Worm (Caenorhabditis elegans) whole organism, mixed stage, embryonic: ENCODE measurements around the gene acl-3.

Experiments
- M03D4.4 ChIP-seq: sonication (generic microtip); optimal IDR thresholded peaks from 2 replicates; lab custom pipeline; 2017; ENCODE audit warnings: mild to moderate bottlenecking, missing genetic modification characterization, missing compliant biosample characterization
- bed-3 ChIP-seq: fragments of 200-800 bp; sonication (Bioruptor generic); optimal IDR thresholded peaks from 3 replicates; lab custom pipeline; 2018; ENCODE audit warnings: mild to moderate bottlenecking, missing genetic modification characterization, moderate library complexity, missing compliant biosample characterization
- blmp-1 ChIP-seq: fragments of 150-350 bp; optimal IDR thresholded peaks from 2 replicates; lab custom pipeline; 2014; ENCODE audit warnings: missing biosample characterization, missing genetic modification characterization
- ceh-39 ChIP-seq: fragments of 150-350 bp; optimal IDR thresholded peaks from 2 replicates; lab custom pipeline; 2014; ENCODE audit warnings: missing biosample characterization, missing genetic modification characterization
- ces-1 ChIP-seq: fragments of 150-350 bp; optimal IDR thresholded peaks from 2 replicates; lab custom pipeline; 2014; ENCODE audit warnings: missing biosample characterization, missing genetic modification reagents, missing genetic modification characterization
- cnd-1 ChIP-seq: fragments of 200-800 bp; sonication (Bioruptor generic); optimal IDR thresholded peaks from 2 replicates; lab custom pipeline; 2018; ENCODE audit warnings: mild to moderate bottlenecking, missing genetic modification characterization, missing compliant biosample characterization
- drap-1 ChIP-seq: fragments of 200-800 bp; sonication (Bioruptor generic); optimal IDR thresholded peaks from 3 replicates; lab custom pipeline; 2018; ENCODE audit warnings: mild to moderate bottlenecking, missing genetic modification characterization, missing compliant biosample characterization
- elt-1 ChIP-seq: sonication (generic microtip); optimal IDR thresholded peaks from 2 replicates; lab custom pipeline; 2017; ENCODE audit warnings: missing genetic modification characterization, mild to moderate bottlenecking, missing compliant biosample characterization, antibody characterized with exemption, moderate library complexity, borderline replicate concordance; ENCODE audit not compliant: insufficient read depth
- elt-3 ChIP-seq: fragments of 150-350 bp; optimal IDR thresholded peaks from 2 replicates; lab custom pipeline; 2014; ENCODE audit warnings: missing biosample characterization, missing genetic modification characterization
- flh-1 ChIP-seq: fragments of 200-800 bp; sonication (Bioruptor generic); optimal IDR thresholded peaks from 2 replicates; lab custom pipeline; 2018; ENCODE audit warnings: mild to moderate bottlenecking, missing genetic modification characterization, moderate library complexity, missing compliant biosample characterization
- ham-2 ChIP-seq: fragments of 200-800 bp; sonication (Bioruptor generic); optimal IDR thresholded peaks from 2 replicates; lab custom pipeline; 2018; ENCODE audit warnings: mild to moderate bottlenecking, missing genetic modification characterization, missing compliant biosample characterization
- hlh-1 ChIP-seq: fragments of 150-350 bp; optimal IDR thresholded peaks from 2 replicates; lab custom pipeline; 2014; ENCODE audit warnings: missing biosample characterization, missing genetic modification reagents, missing genetic modification characterization
- lin-13 ChIP-seq: fragments of 150-350 bp; optimal IDR thresholded peaks from 2 replicates; lab custom pipeline; 2014; ENCODE audit warnings: missing biosample characterization, missing genetic modification characterization
- lin-32 ChIP-seq: fragments of 200-800 bp; sonication (Bioruptor generic); optimal IDR thresholded peaks from 2 replicates; lab custom pipeline; 2018; ENCODE audit warnings: mild to moderate bottlenecking, missing genetic modification characterization, missing compliant biosample characterization
- lsy-2 ChIP-seq: fragments of 150-350 bp; optimal IDR thresholded peaks from 2 replicates; lab custom pipeline; 2014; ENCODE audit warnings: missing biosample characterization, missing genetic modification characterization
- mab-5 ChIP-seq: fragments of 150-350 bp; optimal IDR thresholded peaks from 2 replicates; lab custom pipeline; 2014; ENCODE audit warnings: missing biosample characterization, missing genetic modification characterization
- mep-1 ChIP-seq: fragments of 150-350 bp; optimal IDR thresholded peaks from 2 replicates; lab custom pipeline; 2017; ENCODE audit warnings: missing biosample characterization, missing genetic modification reagents, missing genetic modification characterization, inconsistent platforms
- mls-2 ChIP-seq: sonication (generic microtip); optimal IDR thresholded peaks from 2 replicates; lab custom pipeline; 2016; ENCODE audit warnings: mild to moderate bottlenecking, missing genetic modification characterization, moderate library complexity, missing compliant biosample characterization
- nhr-12 ChIP-seq: fragments of 150-350 bp; optimal IDR thresholded peaks from 2 replicates; lab custom pipeline; 2014; ENCODE audit warnings: missing biosample characterization, missing genetic modification characterization
- nhr-76 ChIP-seq: sonication (generic microtip); optimal IDR thresholded peaks from 2 replicates; lab custom pipeline; 2017; ENCODE audit warnings: missing biosample characterization, missing genetic modification characterization
- pha-4 ChIP-seq: fragments of 150-350 bp; optimal IDR thresholded peaks from 2 replicates; lab custom pipeline; 2018; ENCODE audit warnings: missing biosample characterization, missing genetic modification reagents, missing genetic modification characterization
- snpc-4 ChIP-seq: fragments of 150-350 bp; optimal IDR thresholded peaks from 2 replicates; lab custom pipeline; 2014; ENCODE audit warnings: missing biosample characterization, missing genetic modification characterization
- sptf-1 ChIP-seq: sonication (generic microtip); optimal IDR thresholded peaks from 2 replicates; lab custom pipeline; 2017; ENCODE audit warnings: mild to moderate bottlenecking, missing genetic modification characterization, moderate library complexity, missing compliant biosample characterization
- tbx-8 ChIP-seq: fragments of 200-800 bp; sonication (Bioruptor generic); optimal IDR thresholded peaks from 2 replicates; lab custom pipeline; 2018; ENCODE audit warnings: mild to moderate bottlenecking, missing genetic modification characterization, moderate library complexity, missing compliant biosample characterization
- unc-120 ChIP-seq: sonication (generic microtip); optimal IDR thresholded peaks from 2 replicates; lab custom pipeline; 2017; ENCODE audit warnings: missing genetic modification characterization, missing compliant biosample characterization; ENCODE audit not compliant: poor library complexity, severe bottlenecking
- unc-62 ChIP-seq: fragments of 150-350 bp; optimal IDR thresholded peaks from 2 replicates; lab custom pipeline; 2014; ENCODE audit warnings: missing biosample characterization, missing genetic modification reagents, missing genetic modification characterization

The acl-3 gene

DNA sequence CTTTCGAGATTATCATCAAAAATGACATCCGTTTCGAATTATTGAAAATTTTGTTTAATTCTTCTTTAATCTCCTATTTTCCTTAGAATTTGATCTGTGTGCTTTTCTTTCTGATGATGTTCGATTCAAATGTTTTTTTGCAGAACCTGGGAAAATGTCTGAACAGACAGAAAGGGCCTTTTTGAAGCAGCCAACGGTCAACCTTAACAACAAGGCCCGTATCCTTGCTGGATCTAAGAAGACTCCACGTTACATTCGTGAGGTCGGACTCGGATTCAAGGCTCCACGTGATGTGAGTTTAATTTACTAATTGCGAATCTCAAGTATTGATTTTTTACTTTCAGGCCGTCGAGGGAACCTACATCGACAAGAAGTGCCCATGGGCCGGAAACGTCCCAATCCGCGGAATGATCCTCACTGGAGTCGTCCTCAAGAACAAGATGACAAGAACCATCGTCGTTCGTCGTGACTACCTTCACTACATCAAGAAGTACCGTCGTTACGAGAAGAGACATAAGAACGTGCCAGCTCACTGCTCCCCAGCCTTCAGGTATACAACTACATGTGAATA is 49.2 kb downstream of the acl-3 start, which contains the start of gene rps-11:
rps-11 (plus strand) TSS at position 144 of the 571 bp plus-strand sequence.
- no peak for TF ChIP-seq tbx-8 (GFP tag; lab: Kevin White, UChicago)
- TF ChIP-seq cnd-1 (tag; lab: Kevin White, UChicago): no peak
- no peak for TF ChIP-seq blmp-1 (tag; lab: Kevin White, UChicago)
- no peak for TF ChIP-seq ces-1 (GFP tag; lab: Kevin White, UChicago)
- TF ChIP-seq snpc-4: no peak
- no peak for TF ChIP-seq ceh-39
- no peak for TF ChIP-seq mab-5 (tag; lab: Kevin White, UChicago)
- TF ChIP-seq nhr-76 (tag; lab: Kevin White, UChicago): no peak
- no peak for TF ChIP-seq sptf-1
- no peak for TF ChIP-seq mep-1 (tag; lab: Kevin White, UChicago)
- no peak for TF ChIP-seq mls-2
- no peak for TF ChIP-seq ham-2 (GFP tag; lab: Kevin White, UChicago)

DNA sequence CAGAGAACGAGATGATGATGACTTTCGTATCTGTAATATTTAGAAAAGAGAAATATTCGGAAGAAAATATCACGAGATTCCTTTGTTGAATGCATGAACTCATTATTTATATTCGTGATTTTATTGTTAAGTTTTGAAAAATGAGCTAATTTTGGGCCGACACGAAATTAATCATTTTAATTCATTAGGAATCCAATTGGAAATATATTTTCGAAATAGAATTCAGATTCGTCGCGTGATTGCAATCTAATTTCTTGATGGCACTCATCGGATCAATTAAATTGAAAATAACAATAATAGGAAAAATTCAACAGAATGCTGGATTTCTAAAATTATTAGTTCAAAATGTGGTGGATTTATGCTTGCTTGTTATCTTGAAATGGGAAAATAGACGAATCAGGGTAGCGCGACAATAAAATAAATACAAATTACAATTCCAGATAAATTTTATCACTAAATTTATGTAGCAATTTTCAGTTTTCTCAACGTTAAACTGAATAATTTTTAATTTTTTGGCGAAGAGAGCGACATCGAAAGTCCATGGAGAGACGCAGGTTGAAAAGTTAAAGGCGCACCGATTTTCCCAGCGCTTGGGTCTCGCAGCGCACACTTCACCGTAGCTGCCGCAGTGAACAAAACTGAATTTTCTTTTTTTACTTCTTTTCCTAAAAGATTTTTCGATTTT is 50.0 kb downstream of the acl-3 start:
- TF ChIP-seq drap-1 (peak; percentile 33), mls-2 (peak; percentile 32), lin-32 (no peak), M03D4.4 (tag; lab: Kevin White, UChicago) (peak; percentile 39), mep-1 (tag; lab: Kevin White, UChicago) (peak; percentile 80), blmp-1 (tag; lab: Kevin White, UChicago) (no peak), ceh-39 (peak; percentile 8), hlh-1 (peak; percentile 39), elt-3 (tag; lab: Kevin White, UChicago) (no peak), bed-3 (no peak), elt-1 (tag; lab: Kevin White, UChicago) (peak; percentile 18), lsy-2 (tag; lab: Kevin White, UChicago) (peak; percentile 91), unc-120 (tag; lab: Kevin White, UChicago) (peak; percentile 19), ces-1 (GFP tag; lab: Kevin White, UChicago) (peak; percentile 22), nhr-12 (tag; lab: Kevin White, UChicago) (no peak), flh-1 (GFP tag; lab: Kevin White, UChicago) (no peak), pha-4 (tag; lab: Kevin White, UChicago) (peak; percentile 49), sptf-1 (peak; percentile 17), lin-13 (tag; lab: Kevin White, UChicago) (peak; percentile 52), unc-62 (peak; percentile 38), ham-2 (GFP tag; lab: Kevin White, UChicago) (no peak)
